Worm (Caenorhabditis elegans) whole organism, mixed stage, embryonic: Measurements from ENCODE around the gene sru-13.

ENCODE experiments used
- M03D4.4 ChIP-seq: sonication (generic microtip); optimal IDR thresholded peaks from 2 replicates; lab custom pipeline; 2017; ENCODE audit warnings: mild to moderate bottlenecking, missing genetic modification characterization, missing compliant biosample characterization
- blmp-1 ChIP-seq: fragments of 150-350 bp; optimal IDR thresholded peaks from 2 replicates; lab custom pipeline; 2014; ENCODE audit warnings: missing biosample characterization, missing genetic modification characterization
- elt-1 ChIP-seq: sonication (generic microtip); optimal IDR thresholded peaks from 2 replicates; lab custom pipeline; 2017; ENCODE audit warnings: missing genetic modification characterization, mild to moderate bottlenecking, missing compliant biosample characterization, antibody characterized with exemption, moderate library complexity, borderline replicate concordance; ENCODE audit not compliant: insufficient read depth
- lin-13 ChIP-seq: fragments of 150-350 bp; optimal IDR thresholded peaks from 2 replicates; lab custom pipeline; 2014; ENCODE audit warnings: missing biosample characterization, missing genetic modification characterization
- lsy-2 ChIP-seq: fragments of 150-350 bp; optimal IDR thresholded peaks from 2 replicates; lab custom pipeline; 2014; ENCODE audit warnings: missing biosample characterization, missing genetic modification characterization
- nhr-237 ChIP-seq: fragments of 150-350 bp; optimal IDR thresholded peaks from 2 replicates; lab custom pipeline; 2014; ENCODE audit warnings: missing biosample characterization, missing genetic modification characterization
- nhr-28 ChIP-seq: fragments of 150-350 bp; optimal IDR thresholded peaks from 2 replicates; lab custom pipeline; 2014; ENCODE audit warnings: missing biosample characterization, missing genetic modification characterization
- pha-4 ChIP-seq: fragments of 150-350 bp; optimal IDR thresholded peaks from 2 replicates; lab custom pipeline; 2018; ENCODE audit warnings: missing biosample characterization, missing genetic modification reagents, missing genetic modification characterization
- snpc-4 ChIP-seq: fragments of 150-350 bp; optimal IDR thresholded peaks from 2 replicates; lab custom pipeline; 2014; ENCODE audit warnings: missing biosample characterization, missing genetic modification characterization
- unc-62 ChIP-seq: fragments of 150-350 bp; optimal IDR thresholded peaks from 2 replicates; lab custom pipeline; 2014; ENCODE audit warnings: missing biosample characterization, missing genetic modification reagents, missing genetic modification characterization
- ztf-11 ChIP-seq: fragments of 150-350 bp; optimal IDR thresholded peaks from 2 replicates; lab custom pipeline; 2014; ENCODE audit warnings: missing biosample characterization, missing genetic modification characterization

DNA sequence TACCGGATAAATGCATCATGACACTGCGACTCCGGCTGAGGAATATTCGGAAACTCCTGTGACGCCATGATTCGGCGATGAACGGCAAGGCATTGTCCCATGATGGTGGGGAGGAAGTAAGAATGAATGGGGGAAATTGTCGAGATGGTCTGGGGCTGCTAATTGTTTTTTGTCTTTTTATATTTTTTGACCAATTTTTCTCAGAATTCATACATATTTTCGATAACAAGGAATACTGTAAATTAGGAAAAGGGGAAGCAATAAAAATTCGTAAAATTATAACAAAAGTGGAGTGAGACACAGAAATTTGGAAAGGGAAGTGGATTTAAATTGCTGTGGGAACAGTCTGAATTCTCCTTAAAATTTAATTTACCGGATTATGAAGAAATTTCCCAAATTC lies 3.0 kb upstream of the sru-13 start, which contains the start of gene eak-4:
- no peak for TF ChIP-seq nhr-237 (tag; lab: Kevin White, UChicago)
- TF ChIP-seq snpc-4, result no peak
- TF ChIP-seq lsy-2 (tag; lab: Kevin White, UChicago), result no peak
- TF ChIP-seq blmp-1 (tag; lab: Kevin White, UChicago), result no peak
- no peak for TF ChIP-seq M03D4.4 (tag; lab: Kevin White, UChicago)
- no peak for TF ChIP-seq pha-4 (tag; lab: Kevin White, UChicago)
- TF ChIP-seq nhr-28 (tag; lab: Kevin White, UChicago), result no peak
- TF ChIP-seq lin-13 (tag; lab: Kevin White, UChicago), result no peak
- no peak for TF ChIP-seq elt-1 (tag; lab: Kevin White, UChicago)
- no peak for TF ChIP-seq ztf-11 (tag; lab: Kevin White, UChicago)
- TF ChIP-seq unc-62 (GFP tag; lab: Kevin White, UChicago), result no peak
